Fruit fly (Drosophila melanogaster): ENCODE data around the gene CG7378.

CG7378 gene

dm6 chrX:18923531-18923930 is 23.3 kb downstream of the CG7378 start:
- TF ChIP-seq EcR (GFP tag; optimal IDR thresholded peaks at IDR 0.05) (no peak), psq (optimal IDR thresholded peaks at IDR 0.05) (no peak), Dll (optimal IDR thresholded peaks at IDR 0.05) (no peak), pan (optimal IDR thresholded peaks at IDR 0.05) (no peak), usp (GFP tag; optimal IDR thresholded peaks at IDR 0.05) (no peak)

- no peak for TF ChIP-seq Dll (optimal IDR thresholded peaks at IDR 0.05)
- TF ChIP-seq usp (GFP tag; optimal IDR thresholded peaks at IDR 0.05), result no peak
- no peak for TF ChIP-seq pan (optimal IDR thresholded peaks at IDR 0.05)
- no peak for TF ChIP-seq EcR (GFP tag; optimal IDR thresholded peaks at IDR 0.05)
- no peak for TF ChIP-seq psq (optimal IDR thresholded peaks at IDR 0.05)
Measured at dm6 chrX:18924713-18925112, 24.5 kb downstream of the CG7378 start.

- no peak for TF ChIP-seq pan (optimal IDR thresholded peaks at IDR 0.05)
Measured at dm6 chrX:18925685-18926371, 25.6 kb downstream of the CG7378 start.

- TF ChIP-seq pan (optimal IDR thresholded peaks at IDR 0.05), result no peak
- no peak for TF ChIP-seq psq (optimal IDR thresholded peaks at IDR 0.05)
Measured at dm6 chrX:18926372-18927200, 26.4 kb downstream of the CG7378 start.

dm6 chrX:18928608-18929059 is 28.4 kb downstream of the CG7378 start:
- TF ChIP-seq pan (optimal IDR thresholded peaks at IDR 0.05) (no peak), CG8478 (optimal IDR thresholded peaks at IDR 0.05) (no peak), Dll (optimal IDR thresholded peaks at IDR 0.05) (no peak), usp (GFP tag; optimal IDR thresholded peaks at IDR 0.05) (no peak), psq (optimal IDR thresholded peaks at IDR 0.05) (no peak), EcR (GFP tag; optimal IDR thresholded peaks at IDR 0.05) (no peak)

dm6 chrX:18929430-18929829 is 29.2 kb downstream of the CG7378 start:
- no peak for TF ChIP-seq psq (optimal IDR thresholded peaks at IDR 0.05)
- TF ChIP-seq usp (GFP tag; optimal IDR thresholded peaks at IDR 0.05), result no peak
- TF ChIP-seq EcR (GFP tag; optimal IDR thresholded peaks at IDR 0.05), result no peak
- peak; percentile 79 for TF ChIP-seq pan (optimal IDR thresholded peaks at IDR 0.05)

- TF ChIP-seq CG8478 (optimal IDR thresholded peaks at IDR 0.05) (no peak), EcR (GFP tag; optimal IDR thresholded peaks at IDR 0.05) (no peak), usp (GFP tag; optimal IDR thresholded peaks at IDR 0.05) (no peak), psq (optimal IDR thresholded peaks at IDR 0.05) (no peak), Dll (optimal IDR thresholded peaks at IDR 0.05) (no peak), pan (optimal IDR thresholded peaks at IDR 0.05) (no peak)
Measured at dm6 chrX:18929946-18930562, 29.8 kb downstream of the CG7378 start, which contains the start of gene CG43759. Gene CG43759, plus strand, starts transcription at chrX:18930335.

- TF ChIP-seq EcR (GFP tag; optimal IDR thresholded peaks at IDR 0.05), result no peak
- TF ChIP-seq psq (optimal IDR thresholded peaks at IDR 0.05), result no peak
- no peak for TF ChIP-seq usp (GFP tag; optimal IDR thresholded peaks at IDR 0.05)
- no peak for TF ChIP-seq pan (optimal IDR thresholded peaks at IDR 0.05)
- no peak for TF ChIP-seq Dll (optimal IDR thresholded peaks at IDR 0.05)
- no peak for TF ChIP-seq CG8478 (optimal IDR thresholded peaks at IDR 0.05)
Measured at dm6 chrX:18930868-18931267, 30.7 kb downstream of the CG7378 start.

dm6 chrX:18933442-18933841 is 33.2 kb downstream of the CG7378 start:
- no peak for TF ChIP-seq pan (optimal IDR thresholded peaks at IDR 0.05)
- TF ChIP-seq Dll (optimal IDR thresholded peaks at IDR 0.05), result no peak

- no peak for TF ChIP-seq psq (optimal IDR thresholded peaks at IDR 0.05)
- no peak for TF ChIP-seq Dll (optimal IDR thresholded peaks at IDR 0.05)
- TF ChIP-seq CG8478 (optimal IDR thresholded peaks at IDR 0.05), result no peak
- TF ChIP-seq EcR (GFP tag; optimal IDR thresholded peaks at IDR 0.05), result no peak
- no peak for TF ChIP-seq usp (GFP tag; optimal IDR thresholded peaks at IDR 0.05)
- no peak for TF ChIP-seq pan (optimal IDR thresholded peaks at IDR 0.05)
Measured at dm6 chrX:18934859-18935258, 34.6 kb downstream of the CG7378 start.

- TF ChIP-seq CG8478 (optimal IDR thresholded peaks at IDR 0.05), result no peak
- TF ChIP-seq usp (GFP tag; optimal IDR thresholded peaks at IDR 0.05), result no peak
- no peak for TF ChIP-seq psq (optimal IDR thresholded peaks at IDR 0.05)
- no peak for TF ChIP-seq Dll (optimal IDR thresholded peaks at IDR 0.05)
Measured at dm6 chrX:18936606-18937005, 36.4 kb downstream of the CG7378 start.

- TF ChIP-seq Dll (optimal IDR thresholded peaks at IDR 0.05) (no peak), CG8478 (optimal IDR thresholded peaks at IDR 0.05) (no peak), psq (optimal IDR thresholded peaks at IDR 0.05) (no peak), pan (optimal IDR thresholded peaks at IDR 0.05) (no peak), usp (GFP tag; optimal IDR thresholded peaks at IDR 0.05) (no peak), EcR (GFP tag; optimal IDR thresholded peaks at IDR 0.05) (no peak)
Measured at dm6 chrX:18938127-18938939, 38.1 kb downstream of the CG7378 start.
